Fruit fly (Drosophila melanogaster): ENCODE data around the gene IP3K2.

Gene IP3K2

dm6 chrX:13338113-13338512 is 34.7 kb downstream of the IP3K2 start, which contains the start of gene CG15747 (continued):
- TF ChIP-seq Hmr (GFP tag; optimal IDR thresholded peaks at IDR 0.05), result no peak
- no peak for TF ChIP-seq CG7271 (tag; optimal IDR thresholded peaks at IDR 0.05)
- TF ChIP-seq CG16863 (GFP tag; optimal IDR thresholded peaks at IDR 0.05), result no peak
- TF ChIP-seq ara (GFP tag; IDR thresholded peaks at IDR 0.05), result no peak
- no peak for TF ChIP-seq gro (GFP tag; optimal IDR thresholded peaks at IDR 0.05)
- no peak for TF ChIP-seq dysf (GFP tag; IDR thresholded peaks at IDR 0.05)
- peak; percentile 2 for TF ChIP-seq stwl (tag; optimal IDR thresholded peaks at IDR 0.05)
- no peak for TF ChIP-seq Oli (tag; optimal IDR thresholded peaks at IDR 0.05)
- TF ChIP-seq Opbp (GFP tag; IDR thresholded peaks at IDR 0.05; ENCODE audit: partially characterized antibody), result peak; percentile 70; the same call in 2 of the 3 replicates
- no peak for TF ChIP-seq CG14965 (GFP tag; optimal IDR thresholded peaks at IDR 0.05; ENCODE audit: borderline replicate concordance)
- TF ChIP-seq CG15479 (GFP tag; optimal IDR thresholded peaks at IDR 0.05), result no peak
- TF ChIP-seq CG11247 (GFP tag; IDR thresholded peaks at IDR 0.05), result no peak
- no peak for TF ChIP-seq CG8290 (GFP tag; optimal IDR thresholded peaks at IDR 0.05)
- peak in 1 of 2 experiments; percentile 38 for TF ChIP-seq CG8290 (tag; optimal IDR thresholded peaks at IDR 0.05)
- TF ChIP-seq lbe (GFP tag; optimal IDR thresholded peaks at IDR 0.05), result no peak
- TF ChIP-seq MBD-R2 (GFP tag; IDR thresholded peaks at IDR 0.05), result peak; percentile 35; the same call in 1 of the 2 replicates
- TF ChIP-seq phol (tag; optimal IDR thresholded peaks at IDR 0.05), result peak; percentile 4
- TF ChIP-seq disco-r (GFP tag; optimal IDR thresholded peaks at IDR 0.05), result no peak
- TF ChIP-seq grn (GFP tag; optimal IDR thresholded peaks at IDR 0.05), result no peak
- peak; percentile 15 for TF ChIP-seq NfI (GFP tag; optimal IDR thresholded peaks at IDR 0.05)
- TF ChIP-seq Hr3 (GFP tag; optimal IDR thresholded peaks at IDR 0.05), result no peak
- no peak for TF ChIP-seq CG14441 (GFP tag; IDR thresholded peaks at IDR 0.05)
- no peak for TF ChIP-seq Ada2b (GFP tag; IDR thresholded peaks at IDR 0.05)
- TF ChIP-seq aop (GFP tag; IDR thresholded peaks at IDR 0.05), result no peak
- TF ChIP-seq ci (GFP tag; IDR thresholded peaks at IDR 0.05), result peak; percentile 48; the same call in 1 of the 3 replicates
- TF ChIP-seq Hey (tag; optimal IDR thresholded peaks at IDR 0.05), result no peak
- no peak for TF ChIP-seq Vsx1 (GFP tag; optimal IDR thresholded peaks at IDR 0.05)
- no peak for TF ChIP-seq ERR (GFP tag; optimal IDR thresholded peaks at IDR 0.05)
- no peak for TF ChIP-seq cg (GFP tag; optimal IDR thresholded peaks at IDR 0.05)
- TF ChIP-seq CG2116 (GFP tag; optimal IDR thresholded peaks at IDR 0.05), result peak; percentile 13
- TF ChIP-seq TFAM (GFP tag; optimal IDR thresholded peaks at IDR 0.05), result no peak
- no peak for TF ChIP-seq gcm2 (GFP tag; optimal IDR thresholded peaks at IDR 0.05)
- no peak for TF ChIP-seq slp2 (GFP tag; optimal IDR thresholded peaks at IDR 0.05)
- TF ChIP-seq caup (GFP tag; optimal IDR thresholded peaks at IDR 0.05; ENCODE audit: severe bottlenecking), result no peak
- no peak for TF ChIP-seq zf30C (GFP tag; optimal IDR thresholded peaks at IDR 0.05)
- TF ChIP-seq BEAF-32 (GFP tag; optimal IDR thresholded peaks at IDR 0.05), result peak; percentile 68
- TF ChIP-seq hbn (GFP tag; IDR thresholded peaks at IDR 0.05; ENCODE audit: partially characterized antibody), result peak; percentile 43; the same call in 1 of the 2 replicates
- TF ChIP-seq Sox100B (GFP tag; optimal IDR thresholded peaks at IDR 0.05), result no peak
- no peak for TF ChIP-seq ro (GFP tag; IDR thresholded peaks at IDR 0.05)
- TF ChIP-seq GATAe (GFP tag; conservative IDR thresholded peaks at IDR 0.05), result no peak
- peak; percentile 48; the same call in 1 of the 3 replicates for TF ChIP-seq vnd (GFP tag; IDR thresholded peaks at IDR 0.05; ENCODE audit: partially characterized antibody)
- peak; percentile 36; the same call in 2 of the 3 replicates for TF ChIP-seq knrl (GFP tag; IDR thresholded peaks at IDR 0.05; ENCODE audit: partially characterized antibody)
- peak; percentile 40; the same call in 1 of the 3 replicates for TF ChIP-seq CG7963 (GFP tag; IDR thresholded peaks at IDR 0.05; ENCODE audit: partially characterized antibody)
- peak; percentile 4 for TF ChIP-seq CG17912 (GFP tag; optimal IDR thresholded peaks at IDR 0.05)
- TF ChIP-seq CG15269 (tag; optimal IDR thresholded peaks at IDR 0.05), result no peak
- TF ChIP-seq CG11456 (GFP tag; IDR thresholded peaks at IDR 0.05), result no peak
- TF ChIP-seq CG13287 (GFP tag; IDR thresholded peaks at IDR 0.05; ENCODE audit: partially characterized antibody), result peak; percentile 13
- TF ChIP-seq E2f2 (GFP tag; IDR thresholded peaks at IDR 0.05), result peak; percentile 11; the same call in 1 of the 2 replicates
- peak; percentile 62; the same call in 1 of the 2 replicates for TF ChIP-seq Bgb (GFP tag; IDR thresholded peaks at IDR 0.05; ENCODE audit: partially characterized antibody)
- TF ChIP-seq CG7928 (GFP tag; optimal IDR thresholded peaks at IDR 0.05), result no peak

Data from whole organism, embryonic.